Worm (Caenorhabditis elegans) whole organism, L1 larva: ENCODE measurements around the gene rrsr-1.
A peak's percentile ranks its signal among the peaks of the same experiment; 100 is the strongest.

Experiments
- aha-1 ChIP-seq: fragments of 150-350 bp; optimal IDR thresholded peaks from 2 replicates; lab custom pipeline; 2014; ENCODE audit warnings: missing biosample characterization, missing genetic modification characterization
- lin-35 ChIP-seq, 2 experiments: fragments of 150-350 bp; optimal IDR thresholded peaks; 2 replicates each; lab custom pipeline; 2014; ENCODE audit warnings: missing biosample characterization in 2 of 2, missing genetic modification characterization in 2 of 2, missing genetic modification reagents in 2 of 2
- nhr-90 ChIP-seq: sonication (generic microtip); optimal IDR thresholded peaks from 2 replicates; lab custom pipeline; 2016; ENCODE audit warnings: mild to moderate bottlenecking, missing genetic modification characterization, missing compliant biosample characterization; ENCODE audit not compliant: poor library complexity
- sox-4 ChIP-seq: sonication (generic microtip); optimal IDR thresholded peaks from 2 replicates; lab custom pipeline; 2016; ENCODE audit warnings: missing genetic modification characterization, missing compliant biosample characterization

ce11 chrV:14414964-14415564 lies 9.7 kb downstream of the rrsr-1 start, which contains the start of the genes nxf-1 and C15H11.11:
- TF ChIP-seq nhr-90 (tag; lab: Kevin White, UChicago) (peak; percentile 79), aha-1 (tag; lab: Kevin White, UChicago) (no peak), lin-35 (GFP tag; optimal IDR thresholded peaks at IDR 0.05; lab: Kevin White, UChicago) (peak; percentile 63 to 79), sox-4 (tag; lab: Kevin White, UChicago) (peak; percentile 1)
